Fruit fly (Drosophila melanogaster) whole organism, wandering third instar larva: Measurements from ENCODE around the gene dachs.

Experiments used
- Abd-B ChIP-seq: fragments of >200 bp; optimal IDR thresholded peaks from 2 replicates; lab custom pipeline; 2017; ENCODE audit warnings: missing biosample characterization, missing genetic modification characterization
- CG32264 ChIP-seq: fragments of 200-800 bp; sonication (Bioruptor generic); optimal IDR thresholded peaks from 2 replicates; lab custom pipeline; 2016; ENCODE audit warnings: missing biosample characterization, missing genetic modification characterization
- Jra ChIP-seq: sonication (Bioruptor generic); optimal IDR thresholded peaks from 2 replicates; lab custom pipeline; 2016; ENCODE audit warnings: missing biosample characterization, missing genetic modification characterization
- N ChIP-seq: fragments of >200 bp; optimal IDR thresholded peaks from 2 replicates; lab custom pipeline; 2018; ENCODE audit warnings: missing biosample characterization, missing external identifiers, missing genetic modification characterization
- fru ChIP-seq: fragments of 200-800 bp; sonication (Bioruptor generic); optimal IDR thresholded peaks from 3 replicates; lab custom pipeline; 2016; ENCODE audit warnings: missing biosample characterization, mild to moderate bottlenecking, missing genetic modification characterization
- h ChIP-seq: fragments of 200-800 bp; sonication (Bioruptor generic); optimal IDR thresholded peaks from 3 replicates; lab custom pipeline; 2016; ENCODE audit warnings: missing biosample characterization, mild to moderate bottlenecking, missing genetic modification characterization
- lola ChIP-seq: fragments of >200 bp; optimal IDR thresholded peaks from 2 replicates; lab custom pipeline; 2017; ENCODE audit warnings: missing biosample characterization, missing genetic modification characterization
- rgr ChIP-seq: fragments of 200-800 bp; sonication (Bioruptor generic); optimal IDR thresholded peaks from 3 replicates; lab custom pipeline; 2016; ENCODE audit warnings: missing biosample characterization, mild to moderate bottlenecking, missing genetic modification characterization

DNA sequence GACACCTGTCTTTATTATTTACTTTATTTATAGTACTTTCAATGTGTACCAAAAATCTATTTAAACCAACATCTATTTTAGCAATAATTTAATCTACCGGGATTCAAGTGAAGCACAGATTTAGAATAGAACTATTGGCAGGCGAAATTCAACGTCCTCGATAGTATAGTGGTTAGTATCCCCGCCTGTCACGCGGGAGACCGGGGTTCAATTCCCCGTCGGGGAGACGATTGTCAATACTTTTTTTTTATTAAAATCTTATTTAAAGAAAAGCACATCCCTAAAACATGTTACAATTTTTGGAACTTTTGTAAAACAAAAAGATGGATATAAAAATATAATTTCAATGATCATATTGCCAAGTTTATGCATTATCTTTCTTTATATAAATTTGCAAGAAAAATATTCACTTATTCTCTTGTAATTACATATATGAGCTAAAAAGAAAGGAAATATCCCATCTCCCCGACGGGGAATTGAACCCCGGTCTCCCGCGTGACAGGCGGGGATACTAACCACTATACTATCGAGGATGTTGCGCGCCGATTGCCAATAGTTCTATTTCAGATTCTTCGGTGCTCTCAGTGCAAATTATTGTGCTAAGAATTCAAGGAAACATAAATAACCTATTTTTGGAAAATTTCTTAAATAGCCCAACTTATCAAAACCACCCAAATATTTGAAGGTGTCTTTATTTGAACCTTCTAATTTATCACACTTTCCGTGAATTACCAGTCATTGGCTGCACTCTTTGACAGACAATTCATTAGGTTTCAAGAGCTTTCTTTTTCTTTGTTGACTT, 15.2 kb downstream of the dachs start, which contains the start of gene CG43796:
- no peak for TF ChIP-seq h (GFP tag; lab: Kevin White, UChicago)
- no peak for TF ChIP-seq lola (GFP tag; lab: Kevin White, UChicago)
- no peak for TF ChIP-seq fru (GFP tag; lab: Kevin White, UChicago)
- TF ChIP-seq Abd-B (GFP tag; lab: Kevin White, UChicago) = no peak
- TF ChIP-seq Jra (GFP tag; lab: Kevin White, UChicago) = no peak
- no peak for TF ChIP-seq rgr (GFP tag; lab: Kevin White, UChicago)
- TF ChIP-seq CG32264 (GFP tag; lab: Kevin White, UChicago) = no peak
- TF ChIP-seq N (GFP tag; lab: Kevin White, UChicago) = no peak
